Fruit fly (Drosophila melanogaster) whole organism, pupa: ENCODE data around the gene CG6726.

ENCODE experiments used
- CG34367 ChIP-seq: fragments of 200-800 bp; sonication (Bioruptor generic); optimal IDR thresholded peaks from 2 replicates; lab custom pipeline; 2018; ENCODE audit warnings: missing biosample characterization, mild to moderate bottlenecking, missing genetic modification characterization
- CG4496 ChIP-seq: fragments of 200-800 bp; sonication (Bioruptor generic); IDR thresholded peaks from 3 replicates; pipeline ENCODE4 v1.3.6; 2022; ENCODE audit warnings: missing biosample characterization, missing genetic modification characterization
- CG8159 ChIP-seq: fragments of 200-800 bp; sonication (Bioruptor generic); optimal IDR thresholded peaks from 3 replicates; lab custom pipeline; 2018; ENCODE audit warnings: missing biosample characterization, mild to moderate bottlenecking, missing genetic modification characterization, moderate library complexity
- Snoo ChIP-seq: fragments of 200-800 bp; sonication (Bioruptor generic); optimal IDR thresholded peaks from 3 replicates; lab custom pipeline; 2017; ENCODE audit warnings: missing biosample characterization, mild to moderate bottlenecking, missing genetic modification characterization, inconsistent platforms

DNA sequence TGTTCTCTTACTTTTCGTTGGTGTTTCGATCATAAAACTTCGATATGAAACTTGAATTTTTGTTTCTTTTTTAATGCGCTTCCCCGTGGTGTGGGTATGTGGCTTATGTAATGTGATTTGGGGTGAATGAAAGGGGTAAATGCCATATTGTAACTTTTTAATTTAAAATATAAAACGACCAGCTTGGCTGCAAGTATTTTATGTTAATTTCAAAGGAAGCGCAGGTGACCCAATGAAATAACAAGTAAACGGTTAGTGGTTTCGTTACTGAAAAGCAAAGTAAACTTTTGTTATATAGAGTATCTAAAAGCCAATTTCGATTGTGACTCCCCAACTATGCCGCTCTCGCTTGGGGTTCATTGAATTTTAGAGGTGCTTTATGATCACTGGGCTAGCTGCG is 53.1 kb downstream of the CG6726 start:
- TF ChIP-seq Snoo (tag; lab: Kevin White, UChicago) (no peak), CG34367 (tag; lab: Kevin White, UChicago) (no peak), CG8159 (no peak), CG4496 (GFP tag; lab: Robert Waterston, UW) (no peak)
